Worm (Caenorhabditis elegans): Measurements from ENCODE around the gene srh-83.

The srh-83 gene

DNA sequence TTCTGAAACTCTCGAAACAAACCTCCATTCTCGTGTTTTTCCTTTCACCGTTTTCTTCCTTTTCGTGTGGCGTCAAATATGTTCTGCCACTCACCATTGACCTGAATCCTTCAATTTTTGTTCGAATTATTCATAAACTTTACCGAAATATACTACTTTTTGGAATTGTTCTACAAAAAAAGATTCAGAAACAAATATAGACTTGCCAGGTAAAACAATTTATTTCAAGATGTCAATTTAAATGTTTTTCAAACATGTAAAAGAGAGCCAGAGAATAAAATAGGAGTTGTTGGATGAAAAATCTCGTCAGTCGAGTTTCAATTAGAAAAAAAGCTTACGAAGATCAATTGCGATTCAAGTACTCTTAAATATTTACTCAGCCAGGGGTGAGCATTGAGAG is 29.3 kb downstream of the srh-83 start, which contains the start of gene F09G2.8:
Gene F09G2.8 (minus strand): TSS at position 101 of the 400 bp plus-strand sequence.
- 0 out of 2 replicates have a peak, but pooled peaks have one; percentile 11 for TF ChIP-seq madf-6 (GFP tag; IDR thresholded peaks at IDR 0.05)
- TF ChIP-seq nhr-179 (tag; optimal IDR thresholded peaks at IDR 0.05): no peak

DNA sequence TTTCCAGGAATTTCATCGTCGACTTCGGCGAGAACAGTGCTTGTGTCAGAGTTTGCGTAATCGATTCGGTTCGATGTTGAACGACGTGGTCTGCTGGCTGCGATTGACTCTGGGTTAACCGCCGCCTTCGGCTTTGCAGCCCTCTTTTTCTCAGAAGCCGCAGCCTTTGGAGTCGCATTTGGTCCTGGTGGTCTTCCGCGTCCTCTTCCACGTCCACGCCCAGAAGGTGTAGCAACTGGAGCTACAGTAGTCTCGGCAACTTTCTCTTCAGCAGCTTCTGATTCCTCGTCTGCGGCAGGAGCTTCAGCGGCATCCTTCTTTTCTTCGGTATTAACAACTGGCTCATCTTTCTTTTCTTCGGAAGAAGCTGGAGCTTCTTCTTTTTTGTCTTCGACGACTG is 30.5 kb downstream of the srh-83 start:
- TF ChIP-seq zfh-2 (GFP tag; conservative IDR thresholded peaks at IDR 0.05): peak; percentile 66; the same call in 1 of the 2 replicates
- no peak for TF ChIP-seq nhr-179 (tag; optimal IDR thresholded peaks at IDR 0.05)
- 0 out of 2 replicates have a peak, but pooled peaks have one; percentile 22 for TF ChIP-seq egrh-3 (GFP tag; IDR thresholded peaks at IDR 0.05)
- TF ChIP-seq pbrm-1 (GFP tag; IDR thresholded peaks at IDR 0.05): 0 out of 2 replicates have a peak, but pooled peaks have one; percentile 11

DNA sequence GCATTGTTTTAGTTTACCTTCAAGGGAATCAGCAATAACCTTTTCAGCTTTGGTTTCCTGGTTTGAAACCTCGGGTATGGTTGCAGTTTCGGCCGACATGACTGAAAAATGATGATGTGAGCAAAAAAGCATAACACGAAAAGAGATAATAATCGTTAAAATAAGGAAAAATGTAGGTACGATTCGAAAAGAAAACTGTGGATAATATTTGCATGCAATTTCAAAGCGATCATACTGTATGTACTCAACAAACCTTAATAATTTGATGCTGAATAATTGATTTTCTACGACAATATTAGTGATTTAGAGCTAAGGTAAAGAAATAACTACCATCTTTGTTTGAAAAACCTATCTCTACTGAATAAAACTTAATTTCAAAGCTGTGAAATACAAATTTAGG is 31.7 kb downstream of the srh-83 start, which contains the start of gene attf-2:
Gene attf-2 (minus strand): TSS at position 101 of the 400 bp plus-strand sequence.
- TF ChIP-seq egl-44 (GFP tag; IDR thresholded peaks at IDR 0.05) (no peak), madf-3 (GFP tag; IDR thresholded peaks at IDR 0.05) (0 out of 2 replicates have a peak, but pooled peaks have one; percentile 22)

DNA sequence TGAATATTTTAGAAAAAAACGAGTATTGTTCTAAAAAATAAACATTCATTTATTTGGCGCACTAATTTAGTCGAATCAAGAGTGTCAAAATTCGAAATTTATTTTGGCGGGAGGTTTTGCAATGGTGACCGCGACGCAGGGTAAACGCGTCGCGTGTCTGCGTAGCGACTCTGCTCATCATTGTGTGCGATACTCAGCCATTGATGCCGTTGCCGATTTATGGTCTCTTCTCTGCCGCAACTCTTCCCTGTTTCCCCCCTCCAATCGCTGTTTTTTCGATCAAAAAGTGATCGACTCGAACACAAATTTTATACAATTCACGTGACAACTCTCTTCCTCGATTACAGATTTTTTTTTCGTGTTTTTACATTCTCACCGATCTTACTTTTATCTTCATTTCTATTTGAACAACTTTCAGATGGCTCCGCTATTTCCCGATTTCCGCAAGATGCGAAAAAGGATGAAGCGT is 32.2 kb downstream of the srh-83 start, which contains the start of gene F09G2.2:
Gene F09G2.2 (plus strand): TSS at position 419 of the 469 bp plus-strand sequence.
- no peak for TF ChIP-seq ceh-40 (GFP tag; IDR thresholded peaks at IDR 0.05)
- peak; percentile 66 for TF ChIP-seq athp-1 (tag; optimal IDR thresholded peaks at IDR 0.05)
- peak; percentile 5 for TF ChIP-seq mxl-1 (tag; optimal IDR thresholded peaks at IDR 0.05)
- peak; percentile 90 for TF ChIP-seq nhr-80 (tag; optimal IDR thresholded peaks at IDR 0.05)
- no peak for TF ChIP-seq fkh-3 (tag; optimal IDR thresholded peaks at IDR 0.05)
- peak; percentile 84 for TF ChIP-seq tlf-1 (GFP tag; optimal IDR thresholded peaks at IDR 0.05)
- no peak for TF ChIP-seq nhr-179 (tag; optimal IDR thresholded peaks at IDR 0.05)
- peak; percentile 2 to 69 for TF ChIP-seq let-607 (tag; optimal IDR thresholded peaks at IDR 0.05)
- TF ChIP-seq tbp1 (GFP tag; optimal IDR thresholded peaks at IDR 0.05): peak; percentile 72
- TF ChIP-seq ceh-91 (GFP tag; IDR thresholded peaks at IDR 0.05): peak; percentile 82
- TF ChIP-seq lin-54 (GFP tag; optimal IDR thresholded peaks at IDR 0.05): peak; percentile 93
- peak; percentile 78 for TF ChIP-seq cebp-1 (GFP tag; IDR thresholded peaks at IDR 0.05)
- TF ChIP-seq cebp-1 (tag; optimal IDR thresholded peaks at IDR 0.05): peak; percentile 91
- peak; percentile 79 for TF ChIP-seq F33H1.4 (GFP tag; IDR thresholded peaks at IDR 0.05)
- peak; percentile 88 for TF ChIP-seq efl-1 (GFP tag; optimal IDR thresholded peaks at IDR 0.05)
- TF ChIP-seq let-526 (GFP tag; IDR thresholded peaks at IDR 0.05): peak; percentile 56; the same call in 1 of the 2 replicates
- no peak for TF ChIP-seq ceh-58 (GFP tag; IDR thresholded peaks at IDR 0.05)
- peak; percentile 33 for TF ChIP-seq chd-7 (tag; optimal IDR thresholded peaks at IDR 0.05)
- no peak for TF ChIP-seq T26A5.8 (tag; optimal IDR thresholded peaks at IDR 0.05)
- peak; percentile 72; the same call in 1 of the 2 replicates for TF ChIP-seq hsf-1 (GFP tag; IDR thresholded peaks at IDR 0.05)
- TF ChIP-seq D2030.7 (GFP tag; IDR thresholded peaks at IDR 0.05): peak; percentile 88
- peak; percentile 90 for TF ChIP-seq dpl-1 (GFP tag; optimal IDR thresholded peaks at IDR 0.05)
- peak; percentile 84 for TF ChIP-seq lir-1 (GFP tag; conservative IDR thresholded peaks at IDR 0.05)
- TF ChIP-seq attf-3 (GFP tag; conservative IDR thresholded peaks at IDR 0.05): peak; percentile 73
- peak; percentile 79 for TF ChIP-seq K12H6.12 (tag; optimal IDR thresholded peaks at IDR 0.05)
- TF ChIP-seq nfyb-1 (GFP tag; IDR thresholded peaks at IDR 0.05): peak; percentile 92
- TF ChIP-seq egl-44 (GFP tag; IDR thresholded peaks at IDR 0.05): peak; percentile 52; the same call in 1 of the 2 replicates
- peak; percentile 14 for TF ChIP-seq hrde-1 (tag; optimal IDR thresholded peaks at IDR 0.05; ENCODE audit: borderline replicate concordance)
- no peak for TF ChIP-seq F37B4.10 (GFP tag; IDR thresholded peaks at IDR 0.05)
- TF ChIP-seq madf-8 (GFP tag; conservative IDR thresholded peaks at IDR 0.05): peak; percentile 82
- TF ChIP-seq snpc-1.3 (tag; optimal IDR thresholded peaks at IDR 0.05; ENCODE audit: insufficient read depth): peak; percentile 83
- TF ChIP-seq ceh-27 (GFP tag; optimal IDR thresholded peaks at IDR 0.05): peak; percentile 88
- peak; percentile 88 for TF ChIP-seq snpc-3.4 (tag; optimal IDR thresholded peaks at IDR 0.05)
- TF ChIP-seq F49E8.2 (tag; optimal IDR thresholded peaks at IDR 0.05; ENCODE audit: insufficient read depth): peak; percentile 9
- peak; percentile 70 for TF ChIP-seq ztf-18 (tag; optimal IDR thresholded peaks at IDR 0.05)
- TF ChIP-seq tbx-9 (tag; optimal IDR thresholded peaks at IDR 0.05; ENCODE audit: borderline replicate concordance): no peak

Measured in whole organism, young adult.